Worm (Caenorhabditis elegans): ENCODE results near the gene aff-1.

DNA sequence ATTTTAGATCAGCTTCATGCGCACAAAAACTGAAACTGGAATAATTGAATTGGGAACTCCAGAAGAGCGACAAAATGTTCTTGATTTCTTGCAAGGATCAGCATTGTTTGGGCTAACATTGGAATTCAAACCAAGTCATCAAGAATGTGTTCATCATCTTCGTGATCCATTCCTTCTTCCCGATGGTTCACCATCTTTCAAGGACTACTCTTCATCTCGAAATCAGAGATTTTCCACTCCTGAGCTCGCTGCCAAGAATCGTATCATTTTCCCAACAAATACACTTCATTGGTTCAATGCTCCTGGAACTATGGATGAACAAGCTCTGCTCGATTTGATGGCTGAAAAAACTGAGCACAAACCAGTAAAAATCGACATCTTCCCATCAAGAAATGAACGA, 37.2 kb upstream of the aff-1 start:
- TF ChIP-seq T22C8.4 (GFP tag; IDR thresholded peaks at IDR 0.05) (no peak), ztf-23 (GFP tag; IDR thresholded peaks at IDR 0.05) (no peak), med-1 (GFP tag; optimal IDR thresholded peaks at IDR 0.05; ENCODE audit: insufficient read depth) (no peak), tab-1 (GFP tag; IDR thresholded peaks at IDR 0.05) (no peak), ztf-29 (GFP tag; IDR thresholded peaks at IDR 0.05) (no peak), klf-2 (GFP tag; conservative IDR thresholded peaks at IDR 0.05) (no peak), ref-1 (GFP tag; conservative IDR thresholded peaks at IDR 0.05) (no peak)

Data from whole organism, midembryonic.